Worm (Caenorhabditis elegans) whole organism, L2 larva: ENCODE measurements around the gene smc-5.
"Not testable (repeated sequence)": the region's sequence is repeated elsewhere in the genome, so short reads cannot be mapped to it uniquely, and the experiment has no call there.

Experiments used
- F13H6.1 ChIP-seq: sonication (generic microtip); optimal IDR thresholded peaks from 2 replicates; lab custom pipeline; 2016; ENCODE audit warnings: missing genetic modification characterization, missing compliant biosample characterization
- R02D3.7 ChIP-seq: fragments of 150-350 bp; optimal IDR thresholded peaks from 2 replicates; lab custom pipeline; 2014; ENCODE audit warnings: missing biosample characterization, missing genetic modification characterization
- Y55F3AM.14 ChIP-seq: fragments of 200-800 bp; sonication (Bioruptor generic); optimal IDR thresholded peaks from 2 replicates; lab custom pipeline; 2018; ENCODE audit warnings: mild to moderate bottlenecking, missing genetic modification characterization, missing compliant biosample characterization
- alr-1 ChIP-seq: fragments of 150-350 bp; optimal IDR thresholded peaks from 2 replicates; lab custom pipeline; 2014; ENCODE audit warnings: missing biosample characterization, missing genetic modification characterization
- ama-1 ChIP-seq: fragments of 150-350 bp; optimal IDR thresholded peaks from 2 replicates; lab custom pipeline; 2018; ENCODE audit warnings: inconsistent platforms
- blmp-1 ChIP-seq: sonication (generic microtip); optimal IDR thresholded peaks from 2 replicates; lab custom pipeline; 2017; ENCODE audit warnings: missing genetic modification characterization, mild to moderate bottlenecking, missing compliant biosample characterization, antibody characterized with exemption, moderate library complexity; ENCODE audit not compliant: insufficient read depth
- ceh-16 ChIP-seq: fragments of 150-350 bp; optimal IDR thresholded peaks from 2 replicates; lab custom pipeline; 2014; ENCODE audit warnings: missing biosample characterization, missing genetic modification characterization
- ceh-82 ChIP-seq: fragments of 150-350 bp; optimal IDR thresholded peaks from 2 replicates; lab custom pipeline; 2014; ENCODE audit warnings: missing biosample characterization, missing genetic modification characterization
- crh-2 ChIP-seq: sonication (generic microtip); optimal IDR thresholded peaks from 2 replicates; lab custom pipeline; 2017; ENCODE audit warnings: missing biosample characterization, missing genetic modification characterization
- dmd-4 ChIP-seq: sonication (generic microtip); optimal IDR thresholded peaks from 2 replicates; lab custom pipeline; 2017; ENCODE audit warnings: missing biosample characterization, missing genetic modification characterization
- elt-1 ChIP-seq: fragments of 150-350 bp; optimal IDR thresholded peaks from 2 replicates; lab custom pipeline; 2014; ENCODE audit warnings: missing biosample characterization, missing genetic modification characterization
- elt-3 ChIP-seq: sonication (generic microtip); optimal IDR thresholded peaks from 2 replicates; lab custom pipeline; 2017; ENCODE audit warnings: missing biosample characterization, missing genetic modification characterization
- fos-1 ChIP-seq: fragments of 150-350 bp; optimal IDR thresholded peaks from 2 replicates; lab custom pipeline; 2014; ENCODE audit warnings: missing biosample characterization, missing genetic modification characterization
- gmeb-1 ChIP-seq: fragments of 150-350 bp; optimal IDR thresholded peaks from 2 replicates; lab custom pipeline; 2014; ENCODE audit warnings: missing biosample characterization, missing genetic modification characterization
- lin-13 ChIP-seq: fragments of 150-350 bp; optimal IDR thresholded peaks from 2 replicates; lab custom pipeline; 2014; ENCODE audit warnings: missing biosample characterization, missing genetic modification reagents, missing genetic modification characterization
- lin-39 ChIP-seq: fragments of 150-350 bp; optimal IDR thresholded peaks from 2 replicates; lab custom pipeline; 2014; ENCODE audit warnings: missing biosample characterization, missing genetic modification reagents, missing genetic modification characterization
- lsy-2 ChIP-seq, 2 experiments: fragments of 150-350 bp in 1 of 2; sonication (generic microtip) in 1 of 2; optimal IDR thresholded peaks; 2 replicates each; lab custom pipeline; 2014 to 2017; ENCODE audit warnings: missing biosample characterization in 2 of 2, missing genetic modification characterization in 2 of 2
- mab-5 ChIP-seq: fragments of 150-350 bp; optimal IDR thresholded peaks from 2 replicates; lab custom pipeline; 2014; ENCODE audit warnings: missing biosample characterization, missing genetic modification characterization
- mbf-1 ChIP-seq: sonication (generic microtip); optimal IDR thresholded peaks from 2 replicates; lab custom pipeline; 2017; ENCODE audit warnings: missing biosample characterization, missing genetic modification characterization
- mdl-1 ChIP-seq, 2 experiments: fragments of 150-350 bp in 1 of 2; sonication (generic microtip) in 1 of 2; optimal IDR thresholded peaks; 2 replicates each; lab custom pipeline; 2017; ENCODE audit warnings: missing biosample characterization in 2 of 2, missing genetic modification characterization in 2 of 2
- nhr-10 ChIP-seq: sonication (generic microtip); optimal IDR thresholded peaks from 2 replicates; lab custom pipeline; 2017; ENCODE audit warnings: missing biosample characterization, missing genetic modification characterization
- nhr-6 ChIP-seq: fragments of 150-350 bp; optimal IDR thresholded peaks from 2 replicates; lab custom pipeline; 2014; ENCODE audit warnings: missing biosample characterization, missing genetic modification characterization
- nhr-77 ChIP-seq: fragments of 150-350 bp; optimal IDR thresholded peaks from 2 replicates; lab custom pipeline; 2014; ENCODE audit warnings: missing biosample characterization, missing genetic modification characterization
- sem-4 ChIP-seq: fragments of 150-350 bp; optimal IDR thresholded peaks from 2 replicates; lab custom pipeline; 2014; ENCODE audit warnings: missing biosample characterization, missing genetic modification reagents, missing genetic modification characterization
- skn-1 ChIP-seq: sonication (generic microtip); optimal IDR thresholded peaks from 2 replicates; lab custom pipeline; 2017; ENCODE audit warnings: missing biosample characterization, missing genetic modification characterization
- sma-3 ChIP-seq: sonication (generic microtip); optimal IDR thresholded peaks from 2 replicates; lab custom pipeline; 2016; ENCODE audit warnings: missing genetic modification reagents, missing genetic modification characterization, missing compliant biosample characterization
- snpc-4 ChIP-seq: fragments of 150-350 bp; optimal IDR thresholded peaks from 2 replicates; lab custom pipeline; 2014; ENCODE audit warnings: missing biosample characterization, missing genetic modification characterization
- unc-39 ChIP-seq: fragments of 150-350 bp; optimal IDR thresholded peaks from 2 replicates; lab custom pipeline; 2014; ENCODE audit warnings: missing biosample characterization, missing genetic modification characterization
- unc-55 ChIP-seq: fragments of 150-350 bp; sonication (generic microtip); optimal IDR thresholded peaks from 3 replicates; lab custom pipeline; 2014; ENCODE audit warnings: missing biosample characterization, missing genetic modification reagents, missing genetic modification characterization
- unc-62 ChIP-seq: fragments of 150-350 bp; optimal IDR thresholded peaks from 2 replicates; lab custom pipeline; 2014; ENCODE audit warnings: missing biosample characterization, missing genetic modification reagents, missing genetic modification characterization
- zag-1 ChIP-seq: fragments of 150-350 bp; optimal IDR thresholded peaks from 2 replicates; lab custom pipeline; 2014; ENCODE audit warnings: missing biosample characterization, missing genetic modification characterization
- ztf-1 ChIP-seq: fragments of 200-800 bp; sonication (Bioruptor generic); conservative IDR thresholded peaks from 2 replicates; pipeline ENCODE4 v1.3.6; 2022; ENCODE audit warnings: missing genetic modification characterization, missing compliant biosample characterization

Gene smc-5

ce11 chrII:5109693-5110092 lies 47.8 kb downstream of the smc-5 start, which contains the start of gene F09C12.2:
Gene F09C12.2 (plus strand): TSS chrII:5110012.
- TF ChIP-seq fos-1 (tag; lab: Kevin White, UChicago) (peak; percentile 14), sma-3 (GFP tag; lab: Kevin White, UChicago) (no peak)

ce11 chrII:5112082-5112481 lies 50.2 kb downstream of the smc-5 start, which contains the start of gene F09C12.8:
Gene F09C12.8 (plus strand): TSS chrII:5112382.
- no peak for TF ChIP-seq ama-1 (lab: Kevin White, UChicago)
- TF ChIP-seq alr-1 = no peak
- no peak for TF ChIP-seq snpc-4 (tag; lab: Kevin White, UChicago)
- TF ChIP-seq mbf-1 (tag; lab: Kevin White, UChicago) = no peak
- TF ChIP-seq elt-1 (tag; lab: Kevin White, UChicago) = no peak
- no peak for TF ChIP-seq sem-4
- no peak for TF ChIP-seq mab-5 (tag; lab: Kevin White, UChicago)
- TF ChIP-seq F13H6.1 (tag; lab: Kevin White, UChicago) = no peak
- no peak for TF ChIP-seq mdl-1 (tag; optimal IDR thresholded peaks at IDR 0.05; lab: Kevin White, UChicago)
- no peak for TF ChIP-seq blmp-1 (tag; lab: Kevin White, UChicago)
- TF ChIP-seq ceh-82 (tag; lab: Kevin White, UChicago) = no peak
- TF ChIP-seq ztf-1 = no peak
- no peak for TF ChIP-seq unc-39 (tag; lab: Kevin White, UChicago)
- no peak for TF ChIP-seq lin-39 (tag; lab: Kevin White, UChicago)
- TF ChIP-seq unc-55 (GFP tag; lab: Kevin White, UChicago) = no peak
- TF ChIP-seq elt-3 (tag; lab: Kevin White, UChicago) = no peak
- no peak for TF ChIP-seq nhr-77 (tag; lab: Kevin White, UChicago)
- no peak for TF ChIP-seq nhr-10 (tag; lab: Kevin White, UChicago)
- TF ChIP-seq lsy-2 (tag; optimal IDR thresholded peaks at IDR 0.05; lab: Kevin White, UChicago) = no peak

ce11 chrII:5115235-5115634 lies 53.3 kb downstream of the smc-5 start, which contains the start of gene msp-74:
Gene msp-74 (minus strand): TSS chrII:5115335.
- TF ChIP-seq elt-3 (tag; lab: Kevin White, UChicago); mab-5 (tag; lab: Kevin White, UChicago); lin-13 (GFP tag; lab: Kevin White, UChicago): not testable (repeated sequence)

ce11 chrII:5115733-5116132 lies 53.8 kb downstream of the smc-5 start, which contains the start of gene srsy-1:
Gene srsy-1 (plus strand): TSS chrII:5116033.
- TF ChIP-seq crh-2 (no peak), nhr-6 (no peak), unc-62 (GFP tag; lab: Kevin White, UChicago) (no peak), skn-1 (tag; lab: Kevin White, UChicago) (no peak), gmeb-1 (tag; lab: Kevin White, UChicago) (no peak), lin-39 (tag; lab: Kevin White, UChicago) (no peak), ceh-16 (tag; lab: Kevin White, UChicago) (no peak), R02D3.7 (tag; lab: Kevin White, UChicago) (no peak), snpc-4 (tag; lab: Kevin White, UChicago) (no peak), dmd-4 (tag; lab: Kevin White, UChicago) (no peak), Y55F3AM.14 (no peak), mdl-1 (tag; optimal IDR thresholded peaks at IDR 0.05; lab: Kevin White, UChicago) (no peak), zag-1 (no peak)
